Fruit fly (Drosophila melanogaster) whole organism, wandering third instar larva: Measurements from ENCODE around the gene uncNacbeta.
A peak's percentile ranks its signal among the peaks of the same experiment; 100 is the strongest.

Experiments used
- CrebA ChIP-seq: fragments of 200-800 bp; sonication (Bioruptor generic); optimal IDR thresholded peaks from 2 replicates; lab custom pipeline; 2016; ENCODE audit warnings: missing biosample characterization, mild to moderate bottlenecking, missing genetic modification characterization, borderline replicate concordance
- GATAd ChIP-seq: sonication (Bioruptor generic); optimal IDR thresholded peaks from 2 replicates; lab custom pipeline; 2016; ENCODE audit warnings: missing biosample characterization, missing genetic modification characterization
- Hr78 ChIP-seq: fragments of >200 bp; optimal IDR thresholded peaks from 2 replicates; lab custom pipeline; 2017; ENCODE audit warnings: missing biosample characterization, missing genetic modification characterization
- Myc ChIP-seq: fragments of >200 bp; optimal IDR thresholded peaks from 2 replicates; lab custom pipeline; 2017
- OdsH ChIP-seq: fragments of 200-800 bp; sonication (Bioruptor generic); optimal IDR thresholded peaks from 2 replicates; lab custom pipeline; 2016; ENCODE audit warnings: missing biosample characterization, mild to moderate bottlenecking, missing genetic modification characterization
- Rel ChIP-seq, 2 experiments: fragments of 200-800 bp; sonication (Bioruptor generic) in 1 of 2; optimal IDR thresholded peaks; 2 replicates in 1 of 2; 3 replicates in 1 of 2; lab custom pipeline; 2016 to 2019; ENCODE audit warnings: mild to moderate bottlenecking in 2 of 2, missing biosample characterization in 2 of 2, missing genetic modification characterization in 2 of 2, moderate library complexity in 1 of 2
- br ChIP-seq: fragments of 200-800 bp; sonication (Bioruptor generic); optimal IDR thresholded peaks from 2 replicates; lab custom pipeline; 2016; ENCODE audit warnings: missing biosample characterization, missing genetic modification characterization
- fru ChIP-seq: fragments of 200-800 bp; sonication (Bioruptor generic); optimal IDR thresholded peaks from 3 replicates; lab custom pipeline; 2016; ENCODE audit warnings: missing biosample characterization, mild to moderate bottlenecking, missing genetic modification characterization
- h ChIP-seq: fragments of 200-800 bp; sonication (Bioruptor generic); optimal IDR thresholded peaks from 3 replicates; lab custom pipeline; 2016; ENCODE audit warnings: missing biosample characterization, mild to moderate bottlenecking, missing genetic modification characterization
- psq ChIP-seq: fragments of 200-800 bp; sonication (Bioruptor generic); optimal IDR thresholded peaks from 3 replicates; lab custom pipeline; 2017; ENCODE audit warnings: missing biosample characterization, mild to moderate bottlenecking, missing genetic modification characterization, moderate library complexity
- sv ChIP-seq: fragments of 200-800 bp; sonication (Bioruptor generic); optimal IDR thresholded peaks from 3 replicates; lab custom pipeline; 2016; ENCODE audit warnings: missing biosample characterization, missing genetic modification characterization
- tai ChIP-seq: sonication (Bioruptor generic); optimal IDR thresholded peaks from 2 replicates; lab custom pipeline; 2016; ENCODE audit warnings: missing biosample characterization, missing genetic modification characterization
- usp ChIP-seq: fragments of >200 bp; optimal IDR thresholded peaks from 2 replicates; lab custom pipeline; 2017; ENCODE audit warnings: missing biosample characterization, missing genetic modification characterization

DNA sequence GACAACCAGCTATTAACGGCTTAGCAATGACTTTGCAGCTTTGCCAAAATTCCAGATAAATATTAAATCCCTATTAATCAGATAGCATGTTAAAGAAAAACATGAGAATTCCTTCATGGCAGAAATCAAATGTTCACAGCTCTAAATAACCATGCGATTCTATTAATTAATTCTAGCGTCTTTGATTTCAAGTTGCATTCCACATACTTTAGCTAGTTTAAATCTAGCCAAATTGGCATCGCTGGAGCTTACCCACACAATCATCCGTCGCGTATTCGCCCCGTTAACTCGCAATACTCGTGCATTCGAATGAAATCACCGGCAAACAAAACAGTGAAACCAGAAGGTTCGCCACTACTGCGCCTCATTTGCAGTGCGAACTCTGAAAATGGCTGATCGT, 4.3 kb downstream of the uncNacbeta start, which contains the start of gene Tspo:
- no peak for TF ChIP-seq usp (GFP tag; lab: Kevin White, UChicago)
- TF ChIP-seq Hr78 (GFP tag; lab: Kevin White, UChicago): no peak
- no peak for TF ChIP-seq sv (GFP tag; lab: Kevin White, UChicago)
- TF ChIP-seq h (GFP tag; lab: Kevin White, UChicago): no peak
- TF ChIP-seq GATAd (GFP tag; lab: Kevin White, UChicago): no peak
- TF ChIP-seq Myc: peak; percentile 96
- no peak for TF ChIP-seq CrebA (GFP tag; lab: Kevin White, UChicago)
- no peak for TF ChIP-seq br
- TF ChIP-seq fru (GFP tag; lab: Kevin White, UChicago): no peak
- no peak for TF ChIP-seq tai (GFP tag; lab: Kevin White, UChicago)
- no peak for TF ChIP-seq Rel (GFP tag; optimal IDR thresholded peaks at IDR 0.05; lab: Kevin White, UChicago)
- TF ChIP-seq Rel (tag; optimal IDR thresholded peaks at IDR 0.05; lab: Kevin White, UChicago): peak; percentile 58
- no peak for TF ChIP-seq psq (GFP tag; lab: Kevin White, UChicago)
- peak; percentile 8 for TF ChIP-seq OdsH
